Worm (Caenorhabditis elegans) whole organism, L1 larva: ENCODE data around the gene chst-1.

ENCODE experiments used
- C04F5.9 ChIP-seq: sonication (generic microtip); optimal IDR thresholded peaks from 2 replicates; lab custom pipeline; 2016; ENCODE audit warnings: missing genetic modification characterization, missing compliant biosample characterization
- C16A3.4 ChIP-seq: fragments of 150-350 bp; optimal IDR thresholded peaks from 2 replicates; lab custom pipeline; 2014; ENCODE audit warnings: missing biosample characterization, missing genetic modification characterization
- F16B12.6 ChIP-seq: fragments of 150-350 bp; optimal IDR thresholded peaks from 2 replicates; lab custom pipeline; 2014; ENCODE audit warnings: missing biosample characterization, missing genetic modification characterization
- Y116A8C.19 ChIP-seq: sonication (generic microtip); optimal IDR thresholded peaks from 2 replicates; lab custom pipeline; 2016; ENCODE audit warnings: missing compliant biosample characterization, missing genetic modification characterization, borderline replicate concordance
- alr-1 ChIP-seq: fragments of 200-800 bp; sonication (Bioruptor generic); optimal IDR thresholded peaks from 2 replicates; lab custom pipeline; 2018; ENCODE audit warnings: borderline replicate concordance, mild to moderate bottlenecking, missing genetic modification characterization, missing compliant biosample characterization
- blmp-1 ChIP-seq: fragments of 150-350 bp; optimal IDR thresholded peaks from 2 replicates; lab custom pipeline; 2014; ENCODE audit warnings: missing biosample characterization, missing genetic modification characterization
- dpl-1 ChIP-seq, 3 experiments: fragments of 150-350 bp in 2 of 3; sonication (generic microtip) in 1 of 3; optimal IDR thresholded peaks; 2 replicates each; lab custom pipeline; 2014 to 2017; ENCODE audit warnings: missing biosample characterization in 3 of 3, missing genetic modification characterization in 3 of 3, missing genetic modification reagents in 3 of 3
- dsc-1 ChIP-seq: sonication (generic microtip); optimal IDR thresholded peaks from 2 replicates; lab custom pipeline; 2016; ENCODE audit warnings: mild to moderate bottlenecking, missing genetic modification characterization, missing compliant biosample characterization
- efl-3 ChIP-seq: fragments of 200-800 bp; sonication (Bioruptor generic); optimal IDR thresholded peaks from 2 replicates; lab custom pipeline; 2018; ENCODE audit warnings: mild to moderate bottlenecking, missing genetic modification characterization, missing compliant biosample characterization
- egl-13 ChIP-seq: sonication (generic microtip); optimal IDR thresholded peaks from 2 replicates; lab custom pipeline; 2016; ENCODE audit warnings: missing genotype, missing genetic modification reagents, missing genetic modification characterization, missing compliant biosample characterization
- elt-2 ChIP-seq: sonication (generic microtip); optimal IDR thresholded peaks from 2 replicates; lab custom pipeline; 2016; ENCODE audit warnings: missing genetic modification characterization, mild to moderate bottlenecking, inconsistent platforms, missing compliant biosample characterization, missing genetic modification reagents
- elt-3 ChIP-seq, 6 experiments: fragments of 150-350 bp in 1 of 6; sonication (generic microtip); optimal IDR thresholded peaks; 2 replicates each; lab custom pipeline; 2017 to 2018; ENCODE audit warnings: missing biosample characterization in 6 of 6, missing genetic modification characterization in 6 of 6, inconsistent platforms in 1 of 6
- ets-5 ChIP-seq: fragments of 200-800 bp; sonication (Bioruptor generic); IDR thresholded peaks from 2 replicates; pipeline ENCODE4 v1.3.6; 2022; ENCODE audit warnings: missing genetic modification characterization, missing compliant biosample characterization
- fkh-4 ChIP-seq: sonication (generic microtip); optimal IDR thresholded peaks from 2 replicates; lab custom pipeline; 2016; ENCODE audit warnings: missing compliant biosample characterization, missing genetic modification characterization, borderline replicate concordance
- hlh-4 ChIP-seq: sonication (generic microtip); optimal IDR thresholded peaks from 2 replicates; lab custom pipeline; 2016; ENCODE audit warnings: mild to moderate bottlenecking, missing genetic modification characterization, missing compliant biosample characterization
- hpl-2 ChIP-seq: fragments of 150-350 bp; optimal IDR thresholded peaks from 2 replicates; lab custom pipeline; 2014; ENCODE audit warnings: missing biosample characterization, missing genetic modification reagents, missing genetic modification characterization
- irx-1 ChIP-seq: sonication (generic microtip); optimal IDR thresholded peaks from 2 replicates; lab custom pipeline; 2016; ENCODE audit warnings: missing genetic modification characterization, missing compliant biosample characterization
- jun-1 ChIP-seq: fragments of 150-350 bp; optimal IDR thresholded peaks from 2 replicates; lab custom pipeline; 2014; ENCODE audit warnings: missing biosample characterization, missing genetic modification reagents, missing genetic modification characterization
- lin-14 ChIP-seq: fragments of 200-800 bp; sonication (Bioruptor generic); optimal IDR thresholded peaks from 2 replicates; lab custom pipeline; 2018; ENCODE audit warnings: mild to moderate bottlenecking, missing genetic modification characterization, moderate library complexity, missing compliant biosample characterization
- lin-35 ChIP-seq, 2 experiments: fragments of 150-350 bp; optimal IDR thresholded peaks; 2 replicates each; lab custom pipeline; 2014; ENCODE audit warnings: missing biosample characterization in 2 of 2, missing genetic modification characterization in 2 of 2, missing genetic modification reagents in 2 of 2
- lsy-2 ChIP-seq, 2 experiments: fragments of 150-350 bp; optimal IDR thresholded peaks; 2 replicates each; lab custom pipeline; 2014; ENCODE audit warnings: missing biosample characterization in 2 of 2, missing genetic modification characterization in 2 of 2
- mab-9 ChIP-seq: fragments of 200-800 bp; sonication (Bioruptor generic); IDR thresholded peaks from 2 replicates; pipeline ENCODE4 v1.3.6; 2022; ENCODE audit warnings: missing genetic modification reagents, missing genetic modification characterization, missing compliant biosample characterization
- mdl-1 ChIP-seq, 2 experiments: fragments of 150-350 bp; optimal IDR thresholded peaks; 2 replicates each; lab custom pipeline; 2014 to 2017; ENCODE audit warnings: missing biosample characterization in 2 of 2, missing genetic modification characterization in 2 of 2, inconsistent platforms in 1 of 2
- mef-2 ChIP-seq: fragments of 150-350 bp; optimal IDR thresholded peaks from 2 replicates; lab custom pipeline; 2014; ENCODE audit warnings: missing biosample characterization, missing genetic modification characterization
- nhr-11 ChIP-seq: fragments of 150-350 bp; optimal IDR thresholded peaks from 2 replicates; lab custom pipeline; 2014; ENCODE audit warnings: missing biosample characterization, missing genetic modification characterization
- nhr-19 ChIP-seq: fragments of 200-800 bp; sonication (Bioruptor generic); conservative IDR thresholded peaks from 2 replicates; pipeline ENCODE4 v1.3.6; 2022; ENCODE audit warnings: missing genetic modification characterization, missing compliant biosample characterization
- nhr-20 ChIP-seq: sonication (generic microtip); optimal IDR thresholded peaks from 2 replicates; lab custom pipeline; 2016; ENCODE audit warnings: mild to moderate bottlenecking, missing genetic modification characterization, missing compliant biosample characterization
- nhr-237 ChIP-seq: fragments of 150-350 bp; optimal IDR thresholded peaks from 2 replicates; lab custom pipeline; 2014; ENCODE audit warnings: missing biosample characterization, missing genetic modification characterization
- nhr-47 ChIP-seq: sonication (generic microtip); optimal IDR thresholded peaks from 2 replicates; lab custom pipeline; 2016; ENCODE audit warnings: mild to moderate bottlenecking, missing genetic modification characterization, moderate library complexity, missing compliant biosample characterization
- nhr-71 ChIP-seq: sonication (generic microtip); optimal IDR thresholded peaks from 2 replicates; lab custom pipeline; 2016; ENCODE audit warnings: mild to moderate bottlenecking, missing genetic modification characterization, moderate library complexity, missing compliant biosample characterization
- nhr-76 ChIP-seq: sonication (generic microtip); optimal IDR thresholded peaks from 2 replicates; lab custom pipeline; 2017; ENCODE audit warnings: missing biosample characterization, missing genetic modification characterization
- nhr-77 ChIP-seq: fragments of 150-350 bp; optimal IDR thresholded peaks from 2 replicates; lab custom pipeline; 2014; ENCODE audit warnings: missing biosample characterization, missing genetic modification characterization
- nhr-84 ChIP-seq: sonication (generic microtip); optimal IDR thresholded peaks from 2 replicates; lab custom pipeline; 2017; ENCODE audit warnings: missing biosample characterization, missing genetic modification characterization
- nhr-85 ChIP-seq: sonication (generic microtip); peaks from one replicate; lab custom pipeline; 2016; ENCODE audit warnings: missing genetic modification characterization, inconsistent platforms, missing compliant biosample characterization
- pag-3 ChIP-seq: sonication (generic microtip); optimal IDR thresholded peaks from 2 replicates; lab custom pipeline; 2017; ENCODE audit warnings: missing genetic modification characterization, mild to moderate bottlenecking, missing compliant biosample characterization, antibody characterized with exemption, borderline replicate concordance; ENCODE audit not compliant: insufficient read depth
- pqm-1 ChIP-seq: sonication (generic microtip); optimal IDR thresholded peaks from 3 replicates; lab custom pipeline; 2017; ENCODE audit warnings: missing biosample characterization, missing genetic modification characterization
- skn-1 ChIP-seq: fragments of 150-350 bp; optimal IDR thresholded peaks from 2 replicates; lab custom pipeline; 2014; ENCODE audit warnings: missing biosample characterization, missing genetic modification characterization
- snpc-4 ChIP-seq: fragments of 150-350 bp; optimal IDR thresholded peaks from 2 replicates; lab custom pipeline; 2014; ENCODE audit warnings: missing biosample characterization, missing genetic modification characterization
- snu-23 ChIP-seq: sonication (generic microtip); optimal IDR thresholded peaks from 2 replicates; lab custom pipeline; 2016; ENCODE audit warnings: missing genetic modification characterization, missing compliant biosample characterization
- sup-37 ChIP-seq: fragments of 200-800 bp; sonication (Bioruptor generic); optimal IDR thresholded peaks from 2 replicates; lab custom pipeline; 2018; ENCODE audit warnings: mild to moderate bottlenecking, missing genetic modification characterization, missing compliant biosample characterization
- tbx-2 ChIP-seq: sonication (generic microtip); optimal IDR thresholded peaks from 2 replicates; lab custom pipeline; 2016; ENCODE audit warnings: missing genetic modification characterization, missing compliant biosample characterization
- tlp-1 ChIP-seq: fragments of 150-350 bp; optimal IDR thresholded peaks from 2 replicates; lab custom pipeline; 2014; ENCODE audit warnings: missing biosample characterization, missing genetic modification characterization
- unc-30 ChIP-seq: sonication (generic microtip); optimal IDR thresholded peaks from 2 replicates; lab custom pipeline; 2017; ENCODE audit warnings: missing biosample characterization, missing genetic modification characterization
- unc-62 ChIP-seq: fragments of 150-350 bp; optimal IDR thresholded peaks from 2 replicates; lab custom pipeline; 2014; ENCODE audit warnings: missing biosample characterization, missing genetic modification reagents, missing genetic modification characterization
- unc-98 ChIP-seq: fragments of 200-800 bp; sonication (Bioruptor generic); IDR thresholded peaks from 2 replicates; pipeline ENCODE4 v1.3.6; 2022; ENCODE audit warnings: missing genetic modification characterization, missing compliant biosample characterization
- vab-15 ChIP-seq: sonication (generic microtip); optimal IDR thresholded peaks from 2 replicates; lab custom pipeline; 2017; ENCODE audit warnings: missing genotype, mild to moderate bottlenecking, missing genetic modification characterization, missing compliant biosample characterization
- xbp-1 ChIP-seq: sonication (generic microtip); optimal IDR thresholded peaks from 2 replicates; lab custom pipeline; 2016; ENCODE audit warnings: missing genetic modification characterization, missing compliant biosample characterization
- zag-1 ChIP-seq: fragments of 150-350 bp; optimal IDR thresholded peaks from 2 replicates; lab custom pipeline; 2014; ENCODE audit warnings: missing biosample characterization, missing genetic modification characterization
- zip-4 ChIP-seq: fragments of 200-800 bp; sonication (Bioruptor generic); optimal IDR thresholded peaks from 2 replicates; lab custom pipeline; 2018; ENCODE audit warnings: mild to moderate bottlenecking, missing genetic modification characterization, moderate library complexity, missing compliant biosample characterization

Gene chst-1

ce11 chrII:8104998-8105397, 1.8 kb downstream of the chst-1 start, which contains the start of gene sfxn-5 (continued):
- no peak for TF ChIP-seq sup-37
- TF ChIP-seq nhr-20 (tag; lab: Kevin White, UChicago): peak; percentile 20
- TF ChIP-seq elt-3 (tag; optimal IDR thresholded peaks at IDR 0.05; lab: Kevin White, UChicago): no peak
- no peak for TF ChIP-seq Y116A8C.19 (tag; lab: Kevin White, UChicago)
- TF ChIP-seq irx-1: no peak
- TF ChIP-seq unc-30: no peak
- TF ChIP-seq zip-4 (GFP tag; lab: Kevin White, UChicago): no peak
- TF ChIP-seq lin-14 (GFP tag; lab: Kevin White, UChicago): peak; percentile 82
- TF ChIP-seq nhr-84 (tag; lab: Kevin White, UChicago): no peak
- peak; percentile 68 for TF ChIP-seq nhr-71 (tag; lab: Kevin White, UChicago)
- TF ChIP-seq hlh-4 (tag; lab: Kevin White, UChicago): no peak
- no peak for TF ChIP-seq alr-1 (tag; lab: Kevin White, UChicago)
- TF ChIP-seq efl-3: no peak
- no peak for TF ChIP-seq dsc-1
- TF ChIP-seq tbx-2 (tag; lab: Kevin White, UChicago): no peak
- TF ChIP-seq nhr-85 (tag; lab: Kevin White, UChicago): peak; percentile 54
- no peak for TF ChIP-seq zag-1 (tag; lab: Kevin White, UChicago)
- peak in 2 of 3 experiments; percentile 5 to 32 for TF ChIP-seq dpl-1 (GFP tag; optimal IDR thresholded peaks at IDR 0.05; lab: Kevin White, UChicago)
- peak in 1 of 2 experiments; percentile 33 for TF ChIP-seq lin-35 (GFP tag; optimal IDR thresholded peaks at IDR 0.05; lab: Kevin White, UChicago)
- no peak for TF ChIP-seq F16B12.6
- TF ChIP-seq snu-23: peak; percentile 59
- TF ChIP-seq mef-2 (tag; lab: Kevin White, UChicago): no peak
- no peak for TF ChIP-seq pqm-1
- TF ChIP-seq snpc-4 (tag; lab: Kevin White, UChicago): no peak
- TF ChIP-seq C16A3.4 (tag; lab: Kevin White, UChicago): no peak
- TF ChIP-seq vab-15 (tag; lab: Kevin White, UChicago): no peak
- peak; percentile 2 to 63 for TF ChIP-seq lsy-2 (tag; optimal IDR thresholded peaks at IDR 0.05; lab: Kevin White, UChicago)
- TF ChIP-seq nhr-11 (tag; lab: Kevin White, UChicago): no peak
- peak; percentile 12 for TF ChIP-seq nhr-19
- no peak for TF ChIP-seq C04F5.9 (tag; lab: Kevin White, UChicago)
- TF ChIP-seq hpl-2 (GFP tag; lab: Kevin White, UChicago): no peak
- TF ChIP-seq pag-3 (tag; lab: Kevin White, UChicago): peak; percentile 34
- TF ChIP-seq jun-1: no peak
- TF ChIP-seq ets-5 (GFP tag; lab: Robert Waterston, UW): no peak
- no peak for TF ChIP-seq fkh-4 (tag; lab: Kevin White, UChicago)
- TF ChIP-seq unc-62 (GFP tag; lab: Kevin White, UChicago): no peak
- no peak for TF ChIP-seq skn-1 (tag; lab: Kevin White, UChicago)
- no peak for TF ChIP-seq tlp-1
- no peak for TF ChIP-seq egl-13 (tag; lab: Kevin White, UChicago)
- no peak for TF ChIP-seq elt-2 (tag; lab: Kevin White, UChicago)
- no peak for TF ChIP-seq nhr-76 (tag; lab: Kevin White, UChicago)
- TF ChIP-seq nhr-237 (tag; lab: Kevin White, UChicago): no peak
- TF ChIP-seq blmp-1 (tag; lab: Kevin White, UChicago): peak; percentile 90
- TF ChIP-seq nhr-77 (tag; lab: Kevin White, UChicago): no peak
- TF ChIP-seq mdl-1 (tag; optimal IDR thresholded peaks at IDR 0.05; lab: Kevin White, UChicago): peak in 1 of 2 experiments; percentile 1
- TF ChIP-seq mab-9 (GFP tag; lab: Robert Waterston, UW): no peak
- no peak for TF ChIP-seq nhr-47
- TF ChIP-seq xbp-1 (tag; lab: Kevin White, UChicago): no peak
- no peak for TF ChIP-seq unc-98 (GFP tag; lab: Robert Waterston, UW)
